Fruit fly (Drosophila melanogaster): ENCODE data around the gene CG18814.

Gene CG18814

dm6 chr3L:16402253-16402652 is 32.6 kb downstream of the CG18814 start:
- no peak for TF ChIP-seq CG17801 (GFP tag; optimal IDR thresholded peaks at IDR 0.05; ENCODE audit: partially characterized antibody)

dm6 chr3L:16407815-16408608 is 38.4 kb downstream of the CG18814 start:
- no peak for TF ChIP-seq CG17801 (GFP tag; optimal IDR thresholded peaks at IDR 0.05; ENCODE audit: partially characterized antibody)

dm6 chr3L:16408609-16409439 is 39.2 kb downstream of the CG18814 start:
- no peak for TF ChIP-seq CG17801 (GFP tag; optimal IDR thresholded peaks at IDR 0.05; ENCODE audit: partially characterized antibody)

- no peak for TF ChIP-seq CG17801 (GFP tag; optimal IDR thresholded peaks at IDR 0.05; ENCODE audit: partially characterized antibody)
Observed at dm6 chr3L:16409440-16410233, 40.0 kb downstream of the CG18814 start.

dm6 chr3L:16410234-16411119 is 40.9 kb downstream of the CG18814 start:
- no peak for TF ChIP-seq CG17801 (GFP tag; optimal IDR thresholded peaks at IDR 0.05; ENCODE audit: partially characterized antibody)

dm6 chr3L:16411566-16411965 is 41.9 kb downstream of the CG18814 start, which contains the start of gene fax:
TSS of gene fax (minus strand) at chr3L:16411828.
- peak; percentile 29 for TF ChIP-seq CG17801 (GFP tag; optimal IDR thresholded peaks at IDR 0.05; ENCODE audit: partially characterized antibody)

dm6 chr3L:16412394-16412950 is 42.8 kb downstream of the CG18814 start, which contains the start of gene Serinc:
TSS of gene Serinc (plus strand) at chr3L:16412722.
- TF ChIP-seq CG17801 (GFP tag; optimal IDR thresholded peaks at IDR 0.05; ENCODE audit: partially characterized antibody) = peak; percentile 47

- TF ChIP-seq CG17801 (GFP tag; optimal IDR thresholded peaks at IDR 0.05; ENCODE audit: partially characterized antibody) = no peak
Observed at dm6 chr3L:16417024-16417423, 47.4 kb downstream of the CG18814 start, which contains the start of gene GluRS-m. TSS of gene GluRS-m (minus strand) at chr3L:16417177.

dm6 chr3L:16419059-16419773 is 49.6 kb downstream of the CG18814 start, which contains the start of the genes TyrRS and CG33158:
TSS of gene TyrRS (minus strand) at chr3L:16419302.
TSS of gene CG33158 (plus strand) at chr3L:16419597.
- TF ChIP-seq CG17801 (GFP tag; optimal IDR thresholded peaks at IDR 0.05; ENCODE audit: partially characterized antibody) = no peak

All from ovary, adult (tissue).